Worm (Caenorhabditis elegans) whole organism, dauer: ENCODE results near the gene Y38H8A.2.
"Not testable (repeated sequence)": the region's sequence is repeated elsewhere in the genome, so short reads cannot be mapped to it uniquely, and the experiment has no call there.

Experiments
- unc-62 ChIP-seq: sonication (generic microtip); optimal IDR thresholded peaks from 2 replicates; lab custom pipeline; 2017; ENCODE audit warnings: missing biosample characterization, missing genetic modification reagents, missing genetic modification characterization

Gene Y38H8A.2

ce11 chrIV:13474132-13474531 lies at the start of gene Y38H8A.2:
TSS of gene Y38H8A.2 (plus strand) at chrIV:13474432.
- TF ChIP-seq unc-62 (GFP tag; lab: Kevin White, UChicago) = no peak

- no peak for TF ChIP-seq unc-62 (GFP tag; lab: Kevin White, UChicago)
These were observed 45.0 kb upstream of the Y38H8A.2 start, which contains the start of gene K09B11.4 for ce11 chrIV:13429240-13429639. TSS of gene K09B11.4 (plus strand) at chrIV:13429540.

ce11 chrIV:13433904-13434303 lies 40.3 kb upstream of the Y38H8A.2 start, which contains the start of gene K09B11.5:
TSS of gene K09B11.5 (minus strand) at chrIV:13434004.
- TF ChIP-seq unc-62 (GFP tag; lab: Kevin White, UChicago) = not testable (repeated sequence)

- no peak for TF ChIP-seq unc-62 (GFP tag; lab: Kevin White, UChicago)
These were observed 29.0 kb upstream of the Y38H8A.2 start, which contains the start of gene mam-3 for ce11 chrIV:13445275-13445674. TSS of gene mam-3 (minus strand) at chrIV:13445375.

ce11 chrIV:13450740-13451139 lies 23.5 kb upstream of the Y38H8A.2 start:
- no peak for TF ChIP-seq unc-62 (GFP tag; lab: Kevin White, UChicago)

DNA sequence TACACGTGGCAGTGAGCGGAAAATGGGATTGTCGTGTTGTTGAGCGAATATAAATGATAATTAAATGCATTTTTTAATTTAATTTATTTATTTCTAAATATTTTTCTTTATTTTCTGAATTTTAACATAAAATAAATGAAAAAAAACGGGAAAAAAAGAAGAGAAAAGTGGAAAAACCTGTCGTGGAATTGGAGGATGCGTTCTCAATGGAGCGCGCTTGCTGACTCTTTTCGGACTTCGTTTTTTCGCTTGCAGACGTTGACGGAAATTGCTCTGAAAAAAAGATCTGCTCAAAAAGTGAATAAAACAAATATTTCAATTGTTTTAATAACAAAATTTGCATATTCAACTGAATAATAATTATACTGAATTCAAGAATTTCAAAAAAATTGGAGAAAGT lies 20.7 kb upstream of the Y38H8A.2 start:
- no peak for TF ChIP-seq unc-62 (GFP tag; lab: Kevin White, UChicago)

ce11 chrIV:13454698-13455097 lies 19.5 kb upstream of the Y38H8A.2 start, which contains the start of gene uso-1:
TSS of gene uso-1 (minus strand) at chrIV:13454798.
- no peak for TF ChIP-seq unc-62 (GFP tag; lab: Kevin White, UChicago)

ce11 chrIV:13455200-13455599 lies 19.0 kb upstream of the Y38H8A.2 start, which contains the start of gene Y38H8A.7:
TSS of gene Y38H8A.7 (plus strand) at chrIV:13455500.
- not testable (repeated sequence) for TF ChIP-seq unc-62 (GFP tag; lab: Kevin White, UChicago)

- no peak for TF ChIP-seq unc-62 (GFP tag; lab: Kevin White, UChicago)
These were observed 17.3 kb upstream of the Y38H8A.2 start for ce11 chrIV:13456893-13457292.

DNA sequence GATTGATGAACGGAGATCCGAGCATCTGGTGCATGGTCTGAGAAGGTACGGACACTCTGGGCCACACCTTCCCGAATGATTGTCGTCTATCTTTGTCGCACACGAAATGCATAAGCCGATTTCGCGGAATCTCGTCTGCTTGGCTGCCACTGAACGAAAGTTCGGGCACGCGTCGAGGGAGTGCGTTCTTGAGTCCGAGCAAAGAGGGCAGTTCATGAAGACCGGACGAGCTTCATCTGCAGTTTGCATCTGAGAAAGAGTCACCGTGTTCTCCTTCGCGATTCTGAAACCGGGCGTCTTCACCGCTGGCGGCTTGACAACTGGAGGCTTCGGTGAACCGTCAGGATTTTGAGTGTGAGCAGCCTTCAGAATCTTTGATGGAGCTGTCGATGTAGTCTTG lies 16.0 kb upstream of the Y38H8A.2 start:
- no peak for TF ChIP-seq unc-62 (GFP tag; lab: Kevin White, UChicago)

DNA sequence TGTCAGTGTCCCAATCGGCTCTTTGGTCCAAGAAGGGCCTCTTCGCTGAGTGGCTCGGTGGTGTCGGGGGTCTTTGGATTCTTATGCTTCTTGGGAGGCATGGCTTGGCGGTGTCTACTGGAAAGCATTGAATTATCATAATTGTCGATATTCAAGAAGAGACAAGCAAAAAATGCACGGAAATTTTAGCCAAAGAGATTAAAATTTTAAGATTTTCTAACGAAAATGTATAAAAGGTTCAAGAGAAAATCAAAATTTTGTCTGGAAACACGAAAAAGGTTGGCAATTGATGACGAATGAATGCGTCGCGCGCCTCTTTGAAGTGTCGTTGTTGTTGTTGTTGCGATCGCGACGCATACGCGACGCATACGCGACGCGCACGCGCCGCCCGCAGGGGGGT lies 13.4 kb upstream of the Y38H8A.2 start, which contains the start of gene Y38H8A.12:
TSS of gene Y38H8A.12 (minus strand) at position 101 of the 400 bp plus-strand sequence.
- no peak for TF ChIP-seq unc-62 (GFP tag; lab: Kevin White, UChicago)

- no peak for TF ChIP-seq unc-62 (GFP tag; lab: Kevin White, UChicago)
These were observed 8.4 kb upstream of the Y38H8A.2 start, which contains the start of gene fezf-1 for ce11 chrIV:13465797-13466196. TSS of gene fezf-1 (plus strand) at chrIV:13466097.

DNA sequence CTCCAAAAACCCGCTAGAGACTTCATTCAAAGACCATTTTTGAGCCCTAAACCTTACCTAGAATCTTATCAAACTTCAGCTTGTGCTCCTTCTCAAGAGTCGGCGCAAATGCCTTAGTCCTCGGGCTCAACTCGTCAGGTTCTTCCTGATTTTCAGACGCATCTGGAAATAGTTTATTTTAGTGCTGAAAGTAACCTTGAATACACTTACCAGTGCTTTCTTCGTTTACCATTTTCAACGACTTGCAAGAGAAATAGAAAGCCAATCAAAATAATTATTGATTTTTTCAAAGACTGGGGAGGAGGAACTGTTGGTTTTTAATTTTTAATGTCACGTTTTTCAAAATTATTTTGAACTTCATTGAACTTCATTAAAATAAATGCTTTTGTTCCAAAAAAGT lies 2.2 kb upstream of the Y38H8A.2 start, which contains the start of the genes ttbk-8.1 and Y38H8A.4:
TSS of gene ttbk-8.1 (plus strand) at position 301 of the 400 bp plus-strand sequence.
TSS of gene Y38H8A.4 (minus strand) at position 366 of the 400 bp plus-strand sequence.
- TF ChIP-seq unc-62 (GFP tag; lab: Kevin White, UChicago) = no peak

DNA sequence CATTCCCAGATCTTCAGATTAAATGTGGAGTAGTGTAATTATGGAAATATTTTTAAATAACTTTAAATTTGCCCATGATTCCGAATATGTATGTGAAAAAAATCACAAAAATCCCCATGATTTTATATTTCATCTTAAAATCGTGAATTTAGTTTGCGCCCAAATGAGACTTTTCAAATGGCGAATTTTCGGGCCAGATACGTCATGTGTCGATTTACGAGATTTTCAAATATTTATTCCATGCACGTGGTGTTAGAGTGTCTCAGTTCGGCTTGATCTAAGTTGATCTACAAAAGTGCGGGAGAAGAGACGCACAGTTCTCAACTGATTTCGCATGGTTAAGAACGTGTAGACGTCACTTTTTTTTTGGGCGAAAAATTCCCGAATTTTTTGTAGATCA lies 8.2 kb downstream of the Y38H8A.2 start, which contains the start of gene Y38H8A.1:
TSS of gene Y38H8A.1 (plus strand) at position 301 of the 400 bp plus-strand sequence.
- TF ChIP-seq unc-62 (GFP tag; lab: Kevin White, UChicago) = no peak

- TF ChIP-seq unc-62 (GFP tag; lab: Kevin White, UChicago) = no peak
These were observed 9.4 kb downstream of the Y38H8A.2 start for ce11 chrIV:13483596-13483995.

DNA sequence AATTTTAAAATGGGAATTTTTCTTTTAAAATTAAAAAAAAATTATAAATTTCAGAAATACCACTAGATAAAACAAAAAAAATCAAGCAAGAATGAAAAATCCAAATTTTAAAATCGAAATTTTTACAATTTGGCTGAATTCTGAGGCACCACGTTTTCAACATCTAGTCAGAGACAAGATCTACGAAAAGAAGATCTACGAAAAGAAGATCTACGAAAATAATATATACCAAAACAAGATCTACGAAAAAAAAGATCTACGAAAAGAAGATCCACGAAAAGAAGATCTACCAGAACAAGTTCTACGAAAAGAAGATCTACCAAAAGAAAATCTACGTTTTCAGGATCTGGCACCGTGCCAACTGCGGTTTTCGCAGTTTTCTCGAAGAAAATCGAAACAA lies 12.8 kb downstream of the Y38H8A.2 start:
- TF ChIP-seq unc-62 (GFP tag; lab: Kevin White, UChicago) = no peak

DNA sequence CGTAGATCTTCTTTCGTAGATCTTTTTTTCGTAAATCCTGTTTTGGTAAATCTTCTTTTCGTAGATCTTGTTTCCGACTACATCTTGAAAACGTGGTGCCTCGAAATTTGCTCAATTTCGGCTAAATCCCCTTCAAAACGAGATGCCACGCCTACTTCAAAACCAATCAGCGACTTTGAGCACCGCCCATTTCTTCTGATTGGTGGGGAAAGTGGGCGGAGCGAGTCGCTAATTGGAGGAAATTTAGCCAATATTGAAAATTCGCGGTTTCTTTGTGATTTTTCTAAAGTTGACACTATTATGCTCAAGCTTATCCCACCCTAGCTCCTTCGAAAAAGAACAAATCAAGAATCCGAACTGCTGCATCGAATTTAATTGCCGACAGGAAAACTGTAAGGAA lies 13.4 kb downstream of the Y38H8A.2 start:
- TF ChIP-seq unc-62 (GFP tag; lab: Kevin White, UChicago) = no peak
